Fruit fly (Drosophila melanogaster) whole organism, embryonic: ENCODE measurements around the gene Ada2a.

Experiments
- Blimp-1 ChIP-seq: fragments of 200-800 bp; sonication (Bioruptor generic); optimal IDR thresholded peaks from 3 replicates; lab custom pipeline; 2018; ENCODE audit warnings: missing biosample characterization, missing genetic modification characterization, mild to moderate bottlenecking, moderate library complexity, missing genetic modification reagents
- CG10654 ChIP-seq: fragments of 200-800 bp; sonication (Bioruptor generic); optimal IDR thresholded peaks from 2 replicates; lab custom pipeline; 2016; ENCODE audit warnings: missing biosample characterization, missing genetic modification characterization
- CG10959 ChIP-seq: fragments of 200-800 bp; sonication (Bioruptor generic); IDR thresholded peaks from 2 replicates; pipeline ENCODE4 v1.3.6; 2022; ENCODE audit warnings: missing biosample characterization, missing genetic modification characterization
- CG12071 ChIP-seq: fragments of 200-800 bp; sonication (Bioruptor generic); optimal IDR thresholded peaks from 3 replicates; lab custom pipeline; 2018; ENCODE audit warnings: missing biosample characterization, mild to moderate bottlenecking, missing genetic modification characterization
- CG12391 ChIP-seq: fragments of 200-800 bp; sonication (Bioruptor generic); optimal IDR thresholded peaks from 3 replicates; lab custom pipeline; 2018; ENCODE audit warnings: missing biosample characterization, mild to moderate bottlenecking, missing genetic modification characterization, moderate library complexity
- CG13287 ChIP-seq: fragments of 200-800 bp; sonication (Bioruptor generic); IDR thresholded peaks from 2 replicates; pipeline ENCODE4 v1.3.6; 2022; ENCODE audit warnings: missing biosample characterization, missing genetic modification characterization; ENCODE audit not compliant: partially characterized antibody
- CG13424 ChIP-seq: fragments of 200-800 bp; sonication (Bioruptor generic); optimal IDR thresholded peaks from 2 replicates; lab custom pipeline; 2019; ENCODE audit warnings: missing biosample characterization, mild to moderate bottlenecking, missing genetic modification characterization, moderate library complexity
- CG14860 ChIP-seq: fragments of 200-800 bp; sonication (Bioruptor generic); IDR thresholded peaks from 3 replicates; pipeline ENCODE4 v1.3.6; 2022; ENCODE audit warnings: missing biosample characterization, missing genetic modification characterization; ENCODE audit not compliant: partially characterized antibody
- CG17568 ChIP-seq: fragments of 200-800 bp; sonication (Bioruptor generic); optimal IDR thresholded peaks from 2 replicates; lab custom pipeline; 2018; ENCODE audit warnings: missing biosample characterization, mild to moderate bottlenecking, missing genetic modification characterization, moderate library complexity
- CG1792 ChIP-seq: fragments of 200-800 bp; sonication (Bioruptor generic); optimal IDR thresholded peaks from 2 replicates; lab custom pipeline; 2016; ENCODE audit warnings: missing biosample characterization, missing genetic modification characterization
- CG18599 ChIP-seq: fragments of 200-800 bp; sonication (Bioruptor generic); optimal IDR thresholded peaks from 3 replicates; lab custom pipeline; 2017; ENCODE audit warnings: missing biosample characterization, missing genetic modification characterization, mild to moderate bottlenecking, moderate library complexity, missing genetic modification reagents
- CG30403 ChIP-seq: fragments of 200-800 bp; sonication (Bioruptor generic); optimal IDR thresholded peaks from 3 replicates; lab custom pipeline; 2016; ENCODE audit warnings: missing biosample characterization, missing genetic modification characterization
- CG3065 ChIP-seq: fragments of 200-800 bp; sonication (Bioruptor generic); optimal IDR thresholded peaks from 2 replicates; lab custom pipeline; 2016; ENCODE audit warnings: missing biosample characterization, missing genetic modification characterization
- CG33213 ChIP-seq: fragments of 200-800 bp; sonication (Bioruptor generic); optimal IDR thresholded peaks from 3 replicates; lab custom pipeline; 2016; ENCODE audit warnings: missing biosample characterization, missing genetic modification characterization
- CG3838 ChIP-seq: fragments of 200-800 bp; sonication (Bioruptor generic); optimal IDR thresholded peaks from 3 replicates; lab custom pipeline; 2016; ENCODE audit warnings: missing biosample characterization, missing genetic modification characterization
- CG4617 ChIP-seq: fragments of 200-800 bp; sonication (Bioruptor generic); optimal IDR thresholded peaks from 3 replicates; lab custom pipeline; 2016; ENCODE audit warnings: missing biosample characterization, missing genetic modification characterization, borderline replicate concordance
- CG6175 ChIP-seq: fragments of 200-800 bp; sonication (Bioruptor generic); IDR thresholded peaks from 3 replicates; pipeline ENCODE4 v1.3.6; 2022; ENCODE audit warnings: missing biosample characterization, missing genetic modification characterization
- CG6791 ChIP-seq: fragments of 200-800 bp; sonication (Bioruptor generic); IDR thresholded peaks from 3 replicates; pipeline ENCODE4 v1.3.6; 2022; ENCODE audit warnings: missing biosample characterization, missing genetic modification characterization; ENCODE audit not compliant: partially characterized antibody
- CG7271 ChIP-seq: fragments of 200-800 bp; sonication (Bioruptor generic); optimal IDR thresholded peaks from 2 replicates; lab custom pipeline; 2018; ENCODE audit warnings: missing biosample characterization, mild to moderate bottlenecking, missing genetic modification characterization, moderate library complexity
- CG7928 ChIP-seq: fragments of 200-800 bp; sonication (Bioruptor generic); optimal IDR thresholded peaks from 2 replicates; lab custom pipeline; 2017; ENCODE audit warnings: missing biosample characterization, mild to moderate bottlenecking, missing genetic modification characterization
- CG9437 ChIP-seq: fragments of 200-800 bp; sonication (Bioruptor generic); optimal IDR thresholded peaks from 2 replicates; lab custom pipeline; 2018; ENCODE audit warnings: missing biosample characterization, mild to moderate bottlenecking, missing genetic modification characterization
- CG9876 ChIP-seq: fragments of 200-800 bp; sonication (Bioruptor generic); optimal IDR thresholded peaks from 2 replicates; lab custom pipeline; 2016; ENCODE audit warnings: missing biosample characterization, missing genetic modification characterization
- Camta ChIP-seq: fragments of 200-800 bp; sonication (Bioruptor generic); optimal IDR thresholded peaks from 2 replicates; lab custom pipeline; 2016; ENCODE audit warnings: missing biosample characterization, missing genetic modification characterization
- Chrac-16 ChIP-seq: fragments of 200-800 bp; sonication (Bioruptor generic); optimal IDR thresholded peaks from 3 replicates; lab custom pipeline; 2016; ENCODE audit warnings: missing biosample characterization, missing genetic modification characterization
- Dek ChIP-seq: fragments of 200-800 bp; sonication (Bioruptor generic); optimal IDR thresholded peaks from 3 replicates; lab custom pipeline; 2019; ENCODE audit warnings: missing biosample characterization, mild to moderate bottlenecking, missing genetic modification characterization, moderate library complexity
- Dip3 ChIP-seq: fragments of 200-800 bp; sonication (Bioruptor generic); optimal IDR thresholded peaks from 3 replicates; lab custom pipeline; 2016; ENCODE audit warnings: missing biosample characterization, missing genetic modification characterization
- Dll ChIP-seq: fragments of 200-800 bp; sonication (Bioruptor generic); IDR thresholded peaks from 4 replicates; pipeline ENCODE4 v1.3.6; 2022; ENCODE audit warnings: missing biosample characterization, missing genetic modification characterization; ENCODE audit not compliant: partially characterized antibody
- E2f2 ChIP-seq: fragments of 200-800 bp; sonication (Bioruptor generic); IDR thresholded peaks from 2 replicates; pipeline ENCODE4 v1.3.6; 2022; ENCODE audit warnings: missing biosample characterization, missing genetic modification characterization
- ERR ChIP-seq: fragments of 200-800 bp; sonication (Bioruptor generic); optimal IDR thresholded peaks from 2 replicates; lab custom pipeline; 2016; ENCODE audit warnings: missing biosample characterization, missing genetic modification characterization
- HmgZ ChIP-seq: fragments of 200-800 bp; sonication (Bioruptor generic); optimal IDR thresholded peaks from 2 replicates; lab custom pipeline; 2018; ENCODE audit warnings: missing biosample characterization, mild to moderate bottlenecking, missing genetic modification characterization
- Hr51 ChIP-seq, 2 experiments: fragments of 200-800 bp; sonication (Bioruptor generic); optimal IDR thresholded peaks; 2 replicates in 1 of 2; 3 replicates in 1 of 2; lab custom pipeline; 2016 to 2018; ENCODE audit warnings: missing biosample characterization in 2 of 2, missing genetic modification characterization in 2 of 2, mild to moderate bottlenecking in 1 of 2, moderate library complexity in 1 of 2
- Opbp ChIP-seq: fragments of 200-800 bp; sonication (Bioruptor generic); IDR thresholded peaks from 3 replicates; pipeline ENCODE4 v1.3.6; 2022; ENCODE audit warnings: missing biosample characterization, missing genetic modification characterization; ENCODE audit not compliant: partially characterized antibody
- Scr ChIP-seq: fragments of 200-800 bp; sonication (Bioruptor generic); IDR thresholded peaks from 2 replicates; pipeline ENCODE4 v1.3.6; 2022; ENCODE audit warnings: missing biosample characterization, missing genetic modification characterization; ENCODE audit not compliant: partially characterized antibody
- al ChIP-seq: fragments of 200-800 bp; sonication (Bioruptor generic); IDR thresholded peaks from 2 replicates; pipeline ENCODE4 v1.3.6; 2022; ENCODE audit warnings: missing biosample characterization, missing genetic modification characterization
- chif ChIP-seq, 2 experiments: fragments of 200-800 bp; sonication (Bioruptor generic); optimal IDR thresholded peaks; 3 replicates each; lab custom pipeline; 2016; ENCODE audit warnings: missing biosample characterization in 2 of 2, missing genetic modification characterization in 2 of 2
- dan ChIP-seq: fragments of 200-800 bp; sonication (Bioruptor generic); IDR thresholded peaks from 2 replicates; pipeline ENCODE4 v1.3.6; 2022; ENCODE audit warnings: missing biosample characterization, missing genetic modification characterization
- fd96Cb ChIP-seq: fragments of 200-800 bp; sonication (Bioruptor generic); optimal IDR thresholded peaks from 2 replicates; lab custom pipeline; 2018; ENCODE audit warnings: missing biosample characterization, mild to moderate bottlenecking, missing genetic modification characterization, moderate library complexity
- ind ChIP-seq: fragments of 200-800 bp; sonication (Bioruptor generic); optimal IDR thresholded peaks from 3 replicates; lab custom pipeline; 2016; ENCODE audit warnings: missing biosample characterization, missing genetic modification characterization
- kni ChIP-seq: fragments of 200-800 bp; sonication (Bioruptor generic); optimal IDR thresholded peaks from 3 replicates; lab custom pipeline; 2017; ENCODE audit warnings: mild to moderate bottlenecking, missing biosample characterization, missing genetic modification reagents, missing genetic modification characterization
- lilli ChIP-seq: fragments of 200-800 bp; sonication (Bioruptor generic); optimal IDR thresholded peaks from 3 replicates; lab custom pipeline; 2016; ENCODE audit warnings: missing biosample characterization, missing genetic modification characterization
- lola ChIP-seq, 3 experiments: fragments of >200 bp in 2 of 3; fragments of 200-800 bp in 1 of 3; sonication (Bioruptor generic) in 1 of 3; optimal IDR thresholded peaks; 2 replicates each; lab custom pipeline; 2017 to 2019; ENCODE audit warnings: missing biosample characterization in 3 of 3, missing genetic modification characterization in 3 of 3, mild to moderate bottlenecking in 1 of 3, moderate library complexity in 1 of 3
- nmo ChIP-seq: fragments of 200-800 bp; sonication (Bioruptor generic); optimal IDR thresholded peaks from 2 replicates; lab custom pipeline; 2018; ENCODE audit warnings: missing biosample characterization, mild to moderate bottlenecking, missing genetic modification characterization, moderate library complexity
- row ChIP-seq: fragments of 200-800 bp; sonication (Bioruptor generic); IDR thresholded peaks from 3 replicates; pipeline ENCODE4 v1.3.6; 2022; ENCODE audit warnings: missing biosample characterization, missing genetic modification characterization
- stwl ChIP-seq: fragments of 200-800 bp; sonication (Bioruptor generic); optimal IDR thresholded peaks from 3 replicates; lab custom pipeline; 2018; ENCODE audit warnings: missing biosample characterization, mild to moderate bottlenecking, missing genetic modification characterization, moderate library complexity
- tna ChIP-seq: fragments of 200-800 bp; sonication (Bioruptor generic); IDR thresholded peaks from 2 replicates; pipeline ENCODE4 v1.3.6; 2022; ENCODE audit warnings: missing biosample characterization, missing genetic modification characterization; ENCODE audit not compliant: partially characterized antibody
- toy ChIP-seq: fragments of 200-800 bp; sonication (Bioruptor generic); IDR thresholded peaks from 2 replicates; pipeline ENCODE4 v1.3.6; 2022; ENCODE audit warnings: missing biosample characterization, missing genetic modification characterization
- zen2 ChIP-seq: fragments of 200-800 bp; sonication (Bioruptor generic); IDR thresholded peaks from 3 replicates; pipeline ENCODE4 v1.3.6; 2022; ENCODE audit warnings: missing biosample characterization, missing genetic modification characterization; ENCODE audit not compliant: partially characterized antibody
- zf30C ChIP-seq: fragments of 200-800 bp; sonication (Bioruptor generic); optimal IDR thresholded peaks from 3 replicates; lab custom pipeline; 2018; ENCODE audit warnings: missing biosample characterization, mild to moderate bottlenecking, missing genetic modification characterization
- zfh2 ChIP-seq: fragments of 200-800 bp; sonication (Bioruptor generic); optimal IDR thresholded peaks from 2 replicates; lab custom pipeline; 2016; ENCODE audit warnings: missing biosample characterization, missing genetic modification characterization

The Ada2a gene

DNA sequence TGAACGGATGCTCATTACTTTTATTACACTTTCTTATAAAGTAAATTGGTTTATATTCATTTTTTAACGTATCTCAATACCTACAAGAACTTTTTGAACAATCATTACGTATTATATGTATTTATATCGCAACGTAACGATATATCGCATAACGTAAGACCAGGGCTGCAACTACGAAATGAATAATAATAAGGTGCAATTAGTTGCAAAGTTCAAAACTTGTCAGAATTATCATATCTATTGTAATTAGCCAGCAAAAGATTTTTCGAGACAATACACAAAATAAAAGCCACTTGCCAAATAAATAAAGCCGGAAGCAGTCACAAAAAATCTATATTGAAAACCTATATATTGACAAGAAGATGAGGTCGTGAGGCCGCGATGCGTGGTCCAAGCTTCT lies 40.0 kb downstream of the Ada2a start (continued):
- TF ChIP-seq CG14860 (GFP tag; lab: Robert Waterston, UW) (0 out of 3 replicates have a peak, but pooled peaks have one; percentile 36), tna (peak; percentile 14; the same call in 1 of the 2 replicates), CG17568 (GFP tag; lab: Kevin White, UChicago) (no peak), dan (GFP tag; lab: Robert Waterston, UW) (no peak), CG12071 (no peak), CG4617 (GFP tag; lab: Kevin White, UChicago) (no peak), CG9437 (GFP tag; lab: Kevin White, UChicago) (peak; percentile 100), nmo (GFP tag; lab: Kevin White, UChicago) (peak; percentile 4), Dek (peak; percentile 23), Hr51 (GFP tag; optimal IDR thresholded peaks at IDR 0.05; lab: Kevin White, UChicago) (peak in 1 of 2 experiments; percentile 19), ind (GFP tag; lab: Kevin White, UChicago) (peak; percentile 53), Blimp-1 (GFP tag; lab: Kevin White, UChicago) (no peak), CG6175 (no peak), Opbp (GFP tag; lab: Robert Waterston, UW) (peak; percentile 52; the same call in 2 of the 3 replicates), Camta (GFP tag; lab: Kevin White, UChicago) (peak; percentile 28), zfh2 (GFP tag; lab: Kevin White, UChicago) (peak; percentile 57), CG18599 (GFP tag; lab: Kevin White, UChicago) (peak; percentile 7), HmgZ (tag; lab: Kevin White, UChicago) (peak; percentile 46), kni (no peak), CG13287 (GFP tag; lab: Robert Waterston, UW) (peak; percentile 91), chif (GFP tag; optimal IDR thresholded peaks at IDR 0.05; lab: Kevin White, UChicago) (peak in 1 of 2 experiments; percentile 19), Dip3 (GFP tag; lab: Kevin White, UChicago) (peak; percentile 40), lola (GFP tag; optimal IDR thresholded peaks at IDR 0.05; lab: Kevin White, UChicago) (no peak), CG1792 (peak; percentile 2), CG7271 (tag; lab: Kevin White, UChicago) (no peak), Dll (peak; percentile 86), ERR (no peak), CG30403 (GFP tag; lab: Kevin White, UChicago) (peak; percentile 59), CG9876 (GFP tag; lab: Kevin White, UChicago) (peak; percentile 26), lilli (GFP tag; lab: Kevin White, UChicago) (peak; percentile 68), Chrac-16 (GFP tag; lab: Kevin White, UChicago) (peak; percentile 48), stwl (tag; lab: Kevin White, UChicago) (peak; percentile 67), E2f2 (peak; percentile 66), row (peak; percentile 66), zf30C (no peak), CG3838 (GFP tag; lab: Kevin White, UChicago) (no peak), CG12391 (tag; lab: Kevin White, UChicago) (peak; percentile 41), al (GFP tag; lab: Robert Waterston, UW) (0 out of 2 replicates have a peak, but pooled peaks have one; percentile 10), CG13424 (tag; lab: Kevin White, UChicago) (peak; percentile 32), fd96Cb (tag; lab: Kevin White, UChicago) (peak; percentile 3), toy (no peak), zen2 (GFP tag; lab: Robert Waterston, UW) (peak; percentile 88), CG6791 (peak; percentile 67), CG33213 (GFP tag; lab: Kevin White, UChicago) (peak; percentile 25), CG10959 (GFP tag; lab: Robert Waterston, UW) (no peak), Scr (GFP tag; lab: Robert Waterston, UW) (peak; percentile 79), CG3065 (GFP tag; lab: Kevin White, UChicago) (no peak), CG10654 (GFP tag; lab: Kevin White, UChicago) (peak; percentile 9), CG7928 (peak; percentile 87)
